Fruit fly (Drosophila melanogaster): Measurements from ENCODE around the gene nab.
A peak's percentile ranks its signal among the peaks of the same experiment; 100 is the strongest.

The nab gene

DNA sequence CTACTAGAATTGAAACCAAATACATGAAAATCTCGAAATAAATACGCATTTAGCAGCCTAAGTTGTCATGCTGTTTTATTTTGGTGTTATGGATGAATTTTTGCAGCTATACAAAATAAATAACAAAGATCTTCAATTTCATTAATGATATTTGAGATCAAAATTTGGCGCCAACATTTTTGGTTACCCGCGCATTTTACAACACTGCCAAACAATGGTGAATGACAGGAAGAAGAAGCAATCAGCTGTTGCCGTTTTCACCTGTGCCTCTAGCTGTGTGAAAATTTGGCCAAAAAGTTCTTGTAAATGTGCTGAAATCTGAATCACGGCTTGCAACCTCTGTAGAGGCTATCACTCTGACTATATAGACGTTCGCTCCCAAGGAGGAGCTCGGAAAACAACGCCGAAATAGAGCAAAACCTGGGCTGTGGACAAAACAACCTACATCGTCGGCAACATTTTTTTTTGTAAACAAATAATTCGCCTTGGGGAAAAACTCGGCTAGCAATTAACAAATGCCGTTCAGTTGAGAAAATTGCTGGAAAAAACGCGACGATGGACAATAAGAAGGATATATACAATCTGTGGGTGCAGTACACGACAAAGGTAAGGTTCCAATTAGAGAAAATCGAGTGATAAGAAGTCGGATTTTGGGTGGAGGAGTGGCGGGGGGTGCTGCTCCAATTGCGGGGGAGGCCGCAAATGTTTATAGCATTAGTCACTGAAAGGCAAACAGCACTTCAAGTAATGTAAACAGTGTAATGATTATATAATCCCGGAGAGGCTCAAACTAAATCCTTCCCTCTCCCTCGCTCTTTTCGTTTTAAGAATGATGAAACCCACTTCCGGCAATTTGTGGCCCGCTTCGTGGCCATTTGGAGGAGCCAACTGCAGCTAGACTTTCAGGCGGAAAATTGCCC, 33.3 kb upstream of the nab start, which contains the start of gene CG43367 (continued):
- TF ChIP-seq fd96Cb (tag; optimal IDR thresholded peaks at IDR 0.05), result no peak
- TF ChIP-seq HLH3B (GFP tag; IDR thresholded peaks at IDR 0.05), result no peak
- TF ChIP-seq Nf-YC (tag; optimal IDR thresholded peaks at IDR 0.05), result no peak
- TF ChIP-seq salm (tag; optimal IDR thresholded peaks at IDR 0.05), result no peak
- no peak for TF ChIP-seq al (GFP tag; IDR thresholded peaks at IDR 0.05)
- TF ChIP-seq Poxn (GFP tag; IDR thresholded peaks at IDR 0.05), result no peak
- TF ChIP-seq dysf (GFP tag; IDR thresholded peaks at IDR 0.05), result no peak; the same call in 2 of the 3 replicates
- TF ChIP-seq ase (GFP tag; IDR thresholded peaks at IDR 0.05), result no peak
- no peak for TF ChIP-seq Dref (GFP tag; IDR thresholded peaks at IDR 0.05)
- TF ChIP-seq CG18599 (GFP tag; optimal IDR thresholded peaks at IDR 0.05), result no peak
- no peak for TF ChIP-seq Fer3 (tag; optimal IDR thresholded peaks at IDR 0.05)
- no peak for TF ChIP-seq dan (GFP tag; IDR thresholded peaks at IDR 0.05)
- no peak for TF ChIP-seq Atf-2 (GFP tag; optimal IDR thresholded peaks at IDR 0.05)
- TF ChIP-seq Hand (GFP tag; optimal IDR thresholded peaks at IDR 0.05), result no peak
- no peak for TF ChIP-seq CG8765 (GFP tag; IDR thresholded peaks at IDR 0.05)
- TF ChIP-seq NC2α (GFP tag; optimal IDR thresholded peaks at IDR 0.05), result no peak
- no peak for TF ChIP-seq tna (GFP tag; IDR thresholded peaks at IDR 0.05; ENCODE audit: partially characterized antibody)
- peak; percentile 67 for TF ChIP-seq Rfx (GFP tag; IDR thresholded peaks at IDR 0.05)
- TF ChIP-seq trh (GFP tag; optimal IDR thresholded peaks at IDR 0.05), result no peak
- TF ChIP-seq vnd (GFP tag; IDR thresholded peaks at IDR 0.05; ENCODE audit: partially characterized antibody), result no peak
- no peak for TF ChIP-seq CG14667 (GFP tag; IDR thresholded peaks at IDR 0.05)
- no peak for TF ChIP-seq h (optimal IDR thresholded peaks at IDR 0.05)
- TF ChIP-seq stwl (tag; optimal IDR thresholded peaks at IDR 0.05), result peak; percentile 50
- no peak for TF ChIP-seq Hmx (GFP tag; optimal IDR thresholded peaks at IDR 0.05)
- no peak for TF ChIP-seq dmrt11E (tag; optimal IDR thresholded peaks at IDR 0.05)
- no peak for TF ChIP-seq Ada2b (GFP tag; IDR thresholded peaks at IDR 0.05)
- TF ChIP-seq CG7839 (tag; optimal IDR thresholded peaks at IDR 0.05), result no peak
- no peak for TF ChIP-seq CG3995 (GFP tag; optimal IDR thresholded peaks at IDR 0.05)
- no peak for TF ChIP-seq GATAe (GFP tag; conservative IDR thresholded peaks at IDR 0.05)
- no peak for TF ChIP-seq CG18619 (GFP tag; optimal IDR thresholded peaks at IDR 0.05)
- TF ChIP-seq hbn (GFP tag; IDR thresholded peaks at IDR 0.05; ENCODE audit: partially characterized antibody), result no peak
- no peak for TF ChIP-seq CG17612 (GFP tag; IDR thresholded peaks at IDR 0.05)
- TF ChIP-seq cwo (GFP tag; optimal IDR thresholded peaks at IDR 0.05), result no peak
- no peak for TF ChIP-seq Gsc (GFP tag; IDR thresholded peaks at IDR 0.05)
- no peak for TF ChIP-seq Drgx (GFP tag; IDR thresholded peaks at IDR 0.05)
- TF ChIP-seq bigmax (GFP tag; optimal IDR thresholded peaks at IDR 0.05), result no peak
- TF ChIP-seq z (GFP tag; IDR thresholded peaks at IDR 0.05), result no peak
- no peak for TF ChIP-seq D19B (GFP tag; optimal IDR thresholded peaks at IDR 0.05)
- no peak for TF ChIP-seq danr (GFP tag; IDR thresholded peaks at IDR 0.05)
- TF ChIP-seq gcm (GFP tag; optimal IDR thresholded peaks at IDR 0.05), result no peak
- no peak for TF ChIP-seq CG43689 (GFP tag; IDR thresholded peaks at IDR 0.05)
- TF ChIP-seq chm (GFP tag; IDR thresholded peaks at IDR 0.05), result 0 out of 2 replicates have a peak, but pooled peaks have one; percentile 11
- peak; percentile 15 for TF ChIP-seq nmo (GFP tag; optimal IDR thresholded peaks at IDR 0.05)
- no peak for TF ChIP-seq CG14050 (GFP tag; IDR thresholded peaks at IDR 0.05)
- no peak for TF ChIP-seq CG10147 (GFP tag; optimal IDR thresholded peaks at IDR 0.05)
- no peak for TF ChIP-seq aop (GFP tag; IDR thresholded peaks at IDR 0.05)
- TF ChIP-seq Eip74EF (GFP tag; optimal IDR thresholded peaks at IDR 0.05), result no peak
- no peak for TF ChIP-seq gce (GFP tag; IDR thresholded peaks at IDR 0.05)
- no peak for TF ChIP-seq CG2889 (GFP tag; IDR thresholded peaks at IDR 0.05)
- TF ChIP-seq tup (GFP tag; optimal IDR thresholded peaks at IDR 0.05), result no peak

Measured in whole organism, embryonic.